Worm (Caenorhabditis elegans) whole organism, L2 larva: Measurements from ENCODE around the gene ZK105.12.

Source experiments
- C34F6.9 ChIP-seq: fragments of 150-350 bp; optimal IDR thresholded peaks from 2 replicates; lab custom pipeline; 2014; ENCODE audit warnings: missing biosample characterization, missing genetic modification characterization
- F13H6.1 ChIP-seq: sonication (generic microtip); optimal IDR thresholded peaks from 2 replicates; lab custom pipeline; 2016; ENCODE audit warnings: missing genetic modification characterization, missing compliant biosample characterization
- Y55F3AM.14 ChIP-seq: fragments of 200-800 bp; sonication (Bioruptor generic); optimal IDR thresholded peaks from 2 replicates; lab custom pipeline; 2018; ENCODE audit warnings: mild to moderate bottlenecking, missing genetic modification characterization, missing compliant biosample characterization
- ZK546.5 ChIP-seq: sonication (generic microtip); optimal IDR thresholded peaks from 2 replicates; lab custom pipeline; 2017; ENCODE audit warnings: missing biosample characterization, missing genetic modification characterization
- alr-1 ChIP-seq: fragments of 150-350 bp; optimal IDR thresholded peaks from 2 replicates; lab custom pipeline; 2014; ENCODE audit warnings: missing biosample characterization, missing genetic modification characterization
- aly-2 ChIP-seq: fragments of 150-350 bp; optimal IDR thresholded peaks from 2 replicates; lab custom pipeline; 2014; ENCODE audit warnings: missing biosample characterization, missing genetic modification characterization
- ama-1 ChIP-seq: fragments of 150-350 bp; optimal IDR thresholded peaks from 2 replicates; lab custom pipeline; 2018; ENCODE audit warnings: inconsistent platforms
- blmp-1 ChIP-seq: sonication (generic microtip); optimal IDR thresholded peaks from 2 replicates; lab custom pipeline; 2017; ENCODE audit warnings: missing genetic modification characterization, mild to moderate bottlenecking, missing compliant biosample characterization, antibody characterized with exemption, moderate library complexity; ENCODE audit not compliant: insufficient read depth
- ceh-16 ChIP-seq: fragments of 150-350 bp; optimal IDR thresholded peaks from 2 replicates; lab custom pipeline; 2014; ENCODE audit warnings: missing biosample characterization, missing genetic modification characterization
- ceh-82 ChIP-seq: fragments of 150-350 bp; optimal IDR thresholded peaks from 2 replicates; lab custom pipeline; 2014; ENCODE audit warnings: missing biosample characterization, missing genetic modification characterization
- crh-2 ChIP-seq: sonication (generic microtip); optimal IDR thresholded peaks from 2 replicates; lab custom pipeline; 2017; ENCODE audit warnings: missing biosample characterization, missing genetic modification characterization
- egl-27 ChIP-seq: sonication (generic microtip); optimal IDR thresholded peaks from 3 replicates; lab custom pipeline; 2017; ENCODE audit warnings: missing biosample characterization, missing genetic modification reagents, missing genetic modification characterization
- elt-1 ChIP-seq: fragments of 150-350 bp; optimal IDR thresholded peaks from 2 replicates; lab custom pipeline; 2014; ENCODE audit warnings: missing biosample characterization, missing genetic modification characterization
- elt-3 ChIP-seq: sonication (generic microtip); optimal IDR thresholded peaks from 2 replicates; lab custom pipeline; 2017; ENCODE audit warnings: missing biosample characterization, missing genetic modification characterization
- fos-1 ChIP-seq: fragments of 150-350 bp; optimal IDR thresholded peaks from 2 replicates; lab custom pipeline; 2014; ENCODE audit warnings: missing biosample characterization, missing genetic modification characterization
- gmeb-1 ChIP-seq: fragments of 150-350 bp; optimal IDR thresholded peaks from 2 replicates; lab custom pipeline; 2014; ENCODE audit warnings: missing biosample characterization, missing genetic modification characterization
- lin-11 ChIP-seq: fragments of 150-350 bp; sonication (generic microtip); optimal IDR thresholded peaks from 2 replicates; lab custom pipeline; 2014; ENCODE audit warnings: missing biosample characterization, missing genetic modification characterization, inconsistent platforms, mixed read lengths
- lin-13 ChIP-seq: fragments of 150-350 bp; optimal IDR thresholded peaks from 2 replicates; lab custom pipeline; 2014; ENCODE audit warnings: missing biosample characterization, missing genetic modification reagents, missing genetic modification characterization
- lin-39 ChIP-seq: fragments of 150-350 bp; optimal IDR thresholded peaks from 2 replicates; lab custom pipeline; 2014; ENCODE audit warnings: missing biosample characterization, missing genetic modification reagents, missing genetic modification characterization
- lsy-2 ChIP-seq, 2 experiments: fragments of 150-350 bp in 1 of 2; sonication (generic microtip) in 1 of 2; optimal IDR thresholded peaks; 2 replicates each; lab custom pipeline; 2014 to 2017; ENCODE audit warnings: missing biosample characterization in 2 of 2, missing genetic modification characterization in 2 of 2
- mab-5 ChIP-seq: fragments of 150-350 bp; optimal IDR thresholded peaks from 2 replicates; lab custom pipeline; 2014; ENCODE audit warnings: missing biosample characterization, missing genetic modification characterization
- mdl-1 ChIP-seq, 2 experiments: fragments of 150-350 bp in 1 of 2; sonication (generic microtip) in 1 of 2; optimal IDR thresholded peaks; 2 replicates each; lab custom pipeline; 2017; ENCODE audit warnings: missing biosample characterization in 2 of 2, missing genetic modification characterization in 2 of 2
- nhr-10 ChIP-seq: sonication (generic microtip); optimal IDR thresholded peaks from 2 replicates; lab custom pipeline; 2017; ENCODE audit warnings: missing biosample characterization, missing genetic modification characterization
- nhr-12 ChIP-seq: fragments of 150-350 bp; optimal IDR thresholded peaks from 2 replicates; lab custom pipeline; 2014; ENCODE audit warnings: missing biosample characterization, missing genetic modification characterization
- nhr-129 ChIP-seq: fragments of 150-350 bp; optimal IDR thresholded peaks from 2 replicates; lab custom pipeline; 2014; ENCODE audit warnings: missing biosample characterization, missing genetic modification characterization
- nhr-21 ChIP-seq: fragments of 150-350 bp; optimal IDR thresholded peaks from 2 replicates; lab custom pipeline; 2014; ENCODE audit warnings: missing biosample characterization, missing genetic modification characterization
- nhr-237 ChIP-seq: fragments of 150-350 bp; optimal IDR thresholded peaks from 2 replicates; lab custom pipeline; 2014; ENCODE audit warnings: missing biosample characterization, missing genetic modification characterization
- nhr-25 ChIP-seq: fragments of 150-350 bp; sonication (generic microtip); optimal IDR thresholded peaks from 3 replicates; lab custom pipeline; 2014; ENCODE audit warnings: missing biosample characterization, missing genetic modification characterization
- nhr-6 ChIP-seq: fragments of 150-350 bp; optimal IDR thresholded peaks from 2 replicates; lab custom pipeline; 2014; ENCODE audit warnings: missing biosample characterization, missing genetic modification characterization
- nhr-77 ChIP-seq: fragments of 150-350 bp; optimal IDR thresholded peaks from 2 replicates; lab custom pipeline; 2014; ENCODE audit warnings: missing biosample characterization, missing genetic modification characterization
- peb-1 ChIP-seq: fragments of 150-350 bp; optimal IDR thresholded peaks from 2 replicates; lab custom pipeline; 2014; ENCODE audit warnings: missing biosample characterization, missing genetic modification characterization
- sem-4 ChIP-seq: fragments of 150-350 bp; optimal IDR thresholded peaks from 2 replicates; lab custom pipeline; 2014; ENCODE audit warnings: missing biosample characterization, missing genetic modification reagents, missing genetic modification characterization
- sma-3 ChIP-seq: sonication (generic microtip); optimal IDR thresholded peaks from 2 replicates; lab custom pipeline; 2016; ENCODE audit warnings: missing genetic modification reagents, missing genetic modification characterization, missing compliant biosample characterization
- sma-9 ChIP-seq, 2 experiments: fragments of 150-350 bp in 1 of 2; sonication (generic microtip) in 1 of 2; optimal IDR thresholded peaks; 2 replicates each; lab custom pipeline; 2014 to 2016; ENCODE audit warnings: missing genetic modification characterization in 2 of 2, mild to moderate bottlenecking in 1 of 2, missing biosample characterization in 1 of 2, missing compliant biosample characterization in 1 of 2, missing genetic modification reagents in 1 of 2, moderate library complexity in 1 of 2
- snpc-4 ChIP-seq: fragments of 150-350 bp; optimal IDR thresholded peaks from 2 replicates; lab custom pipeline; 2014; ENCODE audit warnings: missing biosample characterization, missing genetic modification characterization
- unc-55 ChIP-seq: fragments of 150-350 bp; sonication (generic microtip); optimal IDR thresholded peaks from 3 replicates; lab custom pipeline; 2014; ENCODE audit warnings: missing biosample characterization, missing genetic modification reagents, missing genetic modification characterization
- unc-62 ChIP-seq: fragments of 150-350 bp; optimal IDR thresholded peaks from 2 replicates; lab custom pipeline; 2014; ENCODE audit warnings: missing biosample characterization, missing genetic modification reagents, missing genetic modification characterization
- zag-1 ChIP-seq: fragments of 150-350 bp; optimal IDR thresholded peaks from 2 replicates; lab custom pipeline; 2014; ENCODE audit warnings: missing biosample characterization, missing genetic modification characterization
- ztf-1 ChIP-seq: fragments of 200-800 bp; sonication (Bioruptor generic); conservative IDR thresholded peaks from 2 replicates; pipeline ENCODE4 v1.3.6; 2022; ENCODE audit warnings: missing genetic modification characterization, missing compliant biosample characterization
- ztf-4 ChIP-seq: fragments of 150-350 bp; optimal IDR thresholded peaks from 2 replicates; lab custom pipeline; 2014; ENCODE audit warnings: missing biosample characterization, missing genetic modification characterization

ZK105.12 gene

ce11 chrV:7734909-7735308 lies 19.0 kb upstream of the ZK105.12 start, which contains the start of gene clic-1 (continued):
- TF ChIP-seq alr-1 (tag; lab: Kevin White, UChicago) (no peak), snpc-4 (tag; lab: Kevin White, UChicago) (peak; percentile 53), fos-1 (peak; percentile 42)
- TF ChIP-seq, all 48 proteins: peak for 18

- TF ChIP-seq ZK546.5 (tag; lab: Kevin White, UChicago) = no peak
- no peak for TF ChIP-seq nhr-25
- TF ChIP-seq ztf-4 = no peak
- TF ChIP-seq ztf-1 (GFP tag; lab: Robert Waterston, UW) = no peak
- peak; percentile 20 for TF ChIP-seq lin-13 (GFP tag; lab: Kevin White, UChicago)
- TF ChIP-seq ceh-16 = peak; percentile 4
- no peak for TF ChIP-seq mdl-1 (tag; optimal IDR thresholded peaks at IDR 0.05; lab: Kevin White, UChicago)
- TF ChIP-seq nhr-237 (tag; lab: Kevin White, UChicago) = no peak
- TF ChIP-seq nhr-12 (tag; lab: Kevin White, UChicago) = no peak
Measured at ce11 chrV:7733240-7733765, 17.4 kb upstream of the ZK105.12 start.

- TF ChIP-seq ztf-4 (peak; percentile 63), nhr-237 (tag; lab: Kevin White, UChicago) (no peak), crh-2 (tag; lab: Kevin White, UChicago) (peak; percentile 68), lin-13 (GFP tag; lab: Kevin White, UChicago) (peak; percentile 44), ztf-1 (GFP tag; lab: Robert Waterston, UW) (no peak), elt-3 (no peak), elt-1 (tag; lab: Kevin White, UChicago) (no peak), sma-9 (GFP tag; optimal IDR thresholded peaks at IDR 0.05; lab: Kevin White, UChicago) (peak; percentile 42), sma-9 (tag; optimal IDR thresholded peaks at IDR 0.05; lab: Kevin White, UChicago) (no peak), lin-11 (tag; lab: Kevin White, UChicago) (no peak), ceh-82 (no peak), gmeb-1 (tag; lab: Kevin White, UChicago) (peak; percentile 42), ama-1 (lab: Kevin White, UChicago) (peak; percentile 61), sma-3 (peak; percentile 57), C34F6.9 (tag; lab: Kevin White, UChicago) (peak; percentile 15), nhr-25 (peak; percentile 46), nhr-129 (tag; lab: Kevin White, UChicago) (peak; percentile 67), nhr-6 (tag; lab: Kevin White, UChicago) (peak; percentile 20), F13H6.1 (tag; lab: Kevin White, UChicago) (peak; percentile 68), lsy-2 (tag; optimal IDR thresholded peaks at IDR 0.05; lab: Kevin White, UChicago) (peak in 1 of 2 experiments; percentile 52), unc-55 (GFP tag; lab: Kevin White, UChicago) (peak; percentile 24), Y55F3AM.14 (GFP tag; lab: Kevin White, UChicago) (peak; percentile 57), nhr-21 (tag; lab: Kevin White, UChicago) (peak; percentile 49), sem-4 (peak; percentile 19), fos-1 (peak; percentile 63)
Measured at ce11 chrV:7730488-7730887, 14.6 kb upstream of the ZK105.12 start.

ce11 chrV:7728679-7729027 lies 12.7 kb upstream of the ZK105.12 start, which contains the start of gene Y97E10C.1:
Gene Y97E10C.1 (plus strand): TSS chrV:7728879.
- no peak for TF ChIP-seq lsy-2 (tag; optimal IDR thresholded peaks at IDR 0.05; lab: Kevin White, UChicago)
- TF ChIP-seq egl-27 (tag; lab: Kevin White, UChicago) = no peak
- TF ChIP-seq nhr-237 (tag; lab: Kevin White, UChicago) = no peak
- no peak for TF ChIP-seq mdl-1 (tag; optimal IDR thresholded peaks at IDR 0.05; lab: Kevin White, UChicago)

- TF ChIP-seq sem-4 (peak; percentile 50), unc-55 (GFP tag; lab: Kevin White, UChicago) (peak; percentile 88), lin-39 (tag; lab: Kevin White, UChicago) (no peak), nhr-21 (tag; lab: Kevin White, UChicago) (peak; percentile 44), sma-9 (GFP tag; optimal IDR thresholded peaks at IDR 0.05; lab: Kevin White, UChicago) (peak; percentile 89), sma-9 (tag; optimal IDR thresholded peaks at IDR 0.05; lab: Kevin White, UChicago) (no peak), lin-13 (GFP tag; lab: Kevin White, UChicago) (peak; percentile 71), ama-1 (lab: Kevin White, UChicago) (no peak), nhr-10 (tag; lab: Kevin White, UChicago) (no peak), ceh-82 (no peak), unc-62 (GFP tag; lab: Kevin White, UChicago) (no peak), nhr-77 (no peak), mab-5 (tag; lab: Kevin White, UChicago) (peak; percentile 77), snpc-4 (tag; lab: Kevin White, UChicago) (no peak), fos-1 (no peak), ZK546.5 (tag; lab: Kevin White, UChicago) (peak; percentile 8), lsy-2 (tag; optimal IDR thresholded peaks at IDR 0.05; lab: Kevin White, UChicago) (peak; percentile 51 to 75), alr-1 (tag; lab: Kevin White, UChicago) (no peak), aly-2 (tag; lab: Kevin White, UChicago) (no peak), peb-1 (tag; lab: Kevin White, UChicago) (no peak), elt-1 (tag; lab: Kevin White, UChicago) (no peak), zag-1 (tag; lab: Kevin White, UChicago) (peak; percentile 93), nhr-237 (tag; lab: Kevin White, UChicago) (no peak), ceh-16 (no peak), blmp-1 (tag; lab: Kevin White, UChicago) (peak; percentile 85), elt-3 (no peak), nhr-25 (peak; percentile 52), egl-27 (tag; lab: Kevin White, UChicago) (peak; percentile 42)
Measured at ce11 chrV:7728003-7728678, 12.2 kb upstream of the ZK105.12 start.
